Worm (Caenorhabditis elegans): Measurements from ENCODE around the gene srh-246.

DNA sequence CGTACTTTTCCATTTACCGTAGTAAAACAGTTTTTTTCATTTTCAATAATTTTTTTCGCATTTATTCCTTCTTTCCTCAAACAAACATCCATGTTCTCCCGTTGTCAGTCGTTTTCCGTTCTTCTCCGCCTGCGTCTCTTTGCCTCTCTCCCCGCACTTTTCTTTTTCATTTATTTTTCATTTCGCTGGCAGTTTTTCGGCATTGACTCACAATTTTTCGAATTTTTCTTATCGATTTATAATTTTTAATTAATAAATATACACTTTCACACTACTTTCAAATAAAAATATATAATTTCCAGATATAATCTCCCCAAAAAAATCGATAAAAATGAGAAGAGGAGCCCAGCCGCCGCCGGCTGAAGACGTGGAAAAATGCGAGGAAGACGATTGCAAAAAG lies 29.8 kb upstream of the srh-246 start, which contains the start of gene H25P19.1:
- TF ChIP-seq tab-1 (GFP tag; IDR thresholded peaks at IDR 0.05) (no peak), ztf-29 (GFP tag; IDR thresholded peaks at IDR 0.05) (no peak), ztf-23 (GFP tag; IDR thresholded peaks at IDR 0.05) (no peak), ref-1 (GFP tag; conservative IDR thresholded peaks at IDR 0.05) (no peak), flt-1 (GFP tag; IDR thresholded peaks at IDR 0.05) (no peak), klf-2 (GFP tag; conservative IDR thresholded peaks at IDR 0.05) (no peak), T22C8.4 (GFP tag; IDR thresholded peaks at IDR 0.05) (no peak), med-1 (GFP tag; optimal IDR thresholded peaks at IDR 0.05; ENCODE audit: insufficient read depth) (no peak), cog-1 (tag; optimal IDR thresholded peaks at IDR 0.05) (no peak)
